Worm (Caenorhabditis elegans) whole organism, L1 larva: Measurements from ENCODE around the gene srh-132.

Experiments used
- C16A3.4 ChIP-seq: fragments of 150-350 bp; optimal IDR thresholded peaks from 2 replicates; lab custom pipeline; 2014; ENCODE audit warnings: missing biosample characterization, missing genetic modification characterization
- ama-1 ChIP-seq: fragments of 150-350 bp; optimal IDR thresholded peaks from 2 replicates; lab custom pipeline; 2014
- ces-1 ChIP-seq: fragments of 150-350 bp; optimal IDR thresholded peaks from 2 replicates; lab custom pipeline; 2014; ENCODE audit warnings: missing biosample characterization, missing genetic modification reagents, missing genetic modification characterization
- lin-15B ChIP-seq: fragments of 150-350 bp; sonication (generic microtip); optimal IDR thresholded peaks from 3 replicates; lab custom pipeline; 2014; ENCODE audit warnings: missing biosample characterization, missing genetic modification characterization
- nhr-11 ChIP-seq: fragments of 150-350 bp; optimal IDR thresholded peaks from 2 replicates; lab custom pipeline; 2014; ENCODE audit warnings: missing biosample characterization, missing genetic modification characterization
- nhr-47 ChIP-seq: sonication (generic microtip); optimal IDR thresholded peaks from 2 replicates; lab custom pipeline; 2016; ENCODE audit warnings: mild to moderate bottlenecking, missing genetic modification characterization, moderate library complexity, missing compliant biosample characterization
- nhr-85 ChIP-seq: sonication (generic microtip); peaks from one replicate; lab custom pipeline; 2016; ENCODE audit warnings: missing genetic modification characterization, inconsistent platforms, missing compliant biosample characterization
- pqm-1 ChIP-seq: sonication (generic microtip); optimal IDR thresholded peaks from 3 replicates; lab custom pipeline; 2017; ENCODE audit warnings: missing biosample characterization, missing genetic modification characterization
- sptf-1 ChIP-seq: fragments of 150-350 bp; optimal IDR thresholded peaks from 2 replicates; lab custom pipeline; 2014; ENCODE audit warnings: missing biosample characterization, missing genetic modification characterization
- tbx-2 ChIP-seq: sonication (generic microtip); optimal IDR thresholded peaks from 2 replicates; lab custom pipeline; 2016; ENCODE audit warnings: missing genetic modification characterization, missing compliant biosample characterization
- unc-130 ChIP-seq: fragments of 150-350 bp; optimal IDR thresholded peaks from 2 replicates; lab custom pipeline; 2017; ENCODE audit warnings: missing biosample characterization, missing genetic modification characterization, inconsistent platforms
- unc-62 ChIP-seq: fragments of 150-350 bp; optimal IDR thresholded peaks from 2 replicates; lab custom pipeline; 2014; ENCODE audit warnings: missing biosample characterization, missing genetic modification reagents, missing genetic modification characterization

DNA sequence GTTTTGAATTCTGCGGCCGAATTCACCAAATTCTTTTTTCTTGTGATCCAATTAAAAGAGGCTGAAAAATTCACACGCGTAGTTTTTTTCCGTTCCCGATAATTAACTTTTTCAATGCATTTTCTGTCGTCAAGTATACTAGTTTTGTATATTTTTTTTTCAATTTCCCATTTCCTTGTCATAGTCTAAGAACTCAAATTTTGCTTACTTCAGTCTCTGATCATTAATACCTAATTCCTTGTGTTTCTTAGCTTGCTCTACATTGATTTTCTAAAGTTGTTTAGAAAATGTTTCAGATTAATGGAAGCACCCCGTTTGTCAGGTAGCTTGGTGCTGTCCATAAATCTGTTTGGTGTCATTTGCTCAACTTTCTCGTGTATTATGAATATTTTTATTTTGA lies 20.8 kb downstream of the srh-132 start, which contains the start of gene srbc-27:
- TF ChIP-seq nhr-47 = no peak
- TF ChIP-seq sptf-1 (tag; lab: Kevin White, UChicago) = no peak
- no peak for TF ChIP-seq tbx-2 (tag; lab: Kevin White, UChicago)
- no peak for TF ChIP-seq unc-130 (tag; lab: Kevin White, UChicago)
- no peak for TF ChIP-seq nhr-85 (tag; lab: Kevin White, UChicago)
- TF ChIP-seq nhr-11 = no peak
- TF ChIP-seq C16A3.4 (tag; lab: Kevin White, UChicago) = no peak
- TF ChIP-seq ces-1 (GFP tag; lab: Kevin White, UChicago) = no peak
- no peak for TF ChIP-seq pqm-1
- no peak for TF ChIP-seq ama-1 (lab: Kevin White, UChicago)
- no peak for TF ChIP-seq lin-15B (tag; lab: Kevin White, UChicago)
- no peak for TF ChIP-seq unc-62 (GFP tag; lab: Kevin White, UChicago)
